Fruit fly (Drosophila melanogaster) whole organism, embryonic: ENCODE measurements around the gene Cpr67Fa1.

Experiments
- B-H2 ChIP-seq: fragments of 200-800 bp; sonication (Bioruptor generic); optimal IDR thresholded peaks from 2 replicates; lab custom pipeline; 2018; ENCODE audit warnings: missing biosample characterization, mild to moderate bottlenecking, missing genetic modification characterization
- Blimp-1 ChIP-seq: fragments of 200-800 bp; sonication (Bioruptor generic); optimal IDR thresholded peaks from 3 replicates; lab custom pipeline; 2018; ENCODE audit warnings: missing biosample characterization, missing genetic modification characterization, mild to moderate bottlenecking, moderate library complexity, missing genetic modification reagents
- CG13775 ChIP-seq: fragments of 200-800 bp; sonication (Bioruptor generic); optimal IDR thresholded peaks from 3 replicates; lab custom pipeline; 2017; ENCODE audit warnings: missing biosample characterization, mild to moderate bottlenecking, missing genetic modification characterization
- CG17359 ChIP-seq: fragments of 200-800 bp; sonication (Bioruptor generic); optimal IDR thresholded peaks from 3 replicates; lab custom pipeline; 2018; ENCODE audit warnings: missing biosample characterization, mild to moderate bottlenecking, missing genetic modification characterization, moderate library complexity
- CG18011 ChIP-seq: fragments of 200-800 bp; sonication (Bioruptor generic); optimal IDR thresholded peaks from 2 replicates; lab custom pipeline; 2017; ENCODE audit warnings: missing biosample characterization, missing genetic modification characterization, mild to moderate bottlenecking, moderate library complexity, missing genotype
- CG18619 ChIP-seq: fragments of 200-800 bp; sonication (Bioruptor generic); optimal IDR thresholded peaks from 3 replicates; lab custom pipeline; 2017; ENCODE audit warnings: missing biosample characterization, mild to moderate bottlenecking, missing genetic modification characterization
- CG2712 ChIP-seq: fragments of 200-800 bp; optimal IDR thresholded peaks from 3 replicates; lab custom pipeline; 2019; ENCODE audit warnings: missing biosample characterization, mild to moderate bottlenecking, missing genetic modification characterization, moderate library complexity
- CG34224 ChIP-seq: fragments of 200-800 bp; sonication (Bioruptor generic); IDR thresholded peaks from 3 replicates; pipeline ENCODE4 v1.3.6; 2022; ENCODE audit warnings: missing biosample characterization, missing genetic modification characterization; ENCODE audit not compliant: partially characterized antibody
- CG4360 ChIP-seq: fragments of 200-800 bp; sonication (Bioruptor generic); IDR thresholded peaks from 2 replicates; pipeline ENCODE4 v1.3.6; 2022; ENCODE audit warnings: missing biosample characterization, missing genetic modification characterization
- CG7745 ChIP-seq: fragments of 200-800 bp; sonication (Bioruptor generic); optimal IDR thresholded peaks from 2 replicates; lab custom pipeline; 2018; ENCODE audit warnings: missing biosample characterization, mild to moderate bottlenecking, missing genetic modification characterization, moderate library complexity
- CG7987 ChIP-seq: fragments of 200-800 bp; sonication (Bioruptor generic); optimal IDR thresholded peaks from 2 replicates; lab custom pipeline; 2018; ENCODE audit warnings: missing biosample characterization, mild to moderate bottlenecking, missing genetic modification characterization, moderate library complexity
- CG9609 ChIP-seq: fragments of 200-800 bp; sonication (Bioruptor generic); optimal IDR thresholded peaks from 3 replicates; lab custom pipeline; 2016; ENCODE audit warnings: missing biosample characterization, missing genetic modification characterization
- CHES-1-like ChIP-seq: fragments of 200-800 bp; sonication (Bioruptor generic); optimal IDR thresholded peaks from 2 replicates; lab custom pipeline; 2016; ENCODE audit warnings: missing biosample characterization, missing genetic modification characterization
- Drgx ChIP-seq: fragments of 200-800 bp; sonication (Bioruptor generic); IDR thresholded peaks from 2 replicates; pipeline ENCODE4 v1.3.6; 2022; ENCODE audit warnings: missing biosample characterization, missing genetic modification characterization
- ERR ChIP-seq: fragments of 200-800 bp; sonication (Bioruptor generic); optimal IDR thresholded peaks from 2 replicates; lab custom pipeline; 2016; ENCODE audit warnings: missing biosample characterization, missing genetic modification characterization
- Elba2 ChIP-seq: fragments of 200-800 bp; sonication (Bioruptor generic); optimal IDR thresholded peaks from 3 replicates; lab custom pipeline; 2016; ENCODE audit warnings: missing biosample characterization, missing genetic modification characterization
- Ets65A ChIP-seq: fragments of 200-800 bp; sonication (Bioruptor generic); peaks from one replicate; lab custom pipeline; 2016; ENCODE audit warnings: missing biosample characterization, missing genetic modification characterization
- Hey ChIP-seq: fragments of 200-800 bp; sonication (Bioruptor generic); optimal IDR thresholded peaks from 3 replicates; lab custom pipeline; 2018; ENCODE audit warnings: missing biosample characterization, mild to moderate bottlenecking, missing genetic modification characterization
- Jarid2 ChIP-seq: fragments of 200-800 bp; sonication (Bioruptor generic); optimal IDR thresholded peaks from 3 replicates; lab custom pipeline; 2017; ENCODE audit warnings: mild to moderate bottlenecking, missing biosample characterization, missing genetic modification reagents, missing genetic modification characterization
- Med ChIP-seq: fragments of 200-800 bp; sonication (Bioruptor generic); peaks from one replicate; lab custom pipeline; 2016; ENCODE audit warnings: missing biosample characterization, missing genetic modification characterization, mild to moderate bottlenecking, inconsistent platforms, moderate library complexity
- Xrp1 ChIP-seq: fragments of 200-800 bp; sonication (Bioruptor generic); IDR thresholded peaks from 2 replicates; pipeline ENCODE4 v1.3.6; 2022; ENCODE audit warnings: missing biosample characterization, missing genetic modification characterization
- YL-1 ChIP-seq: fragments of 200-800 bp; sonication (Bioruptor generic); optimal IDR thresholded peaks from 3 replicates; lab custom pipeline; 2017; ENCODE audit warnings: missing biosample characterization, mild to moderate bottlenecking, missing genetic modification characterization
- bsh ChIP-seq, 2 experiments: fragments of 200-800 bp; sonication (Bioruptor generic); optimal IDR thresholded peaks; 2 replicates each; lab custom pipeline; 2017 to 2018; ENCODE audit warnings: mild to moderate bottlenecking in 2 of 2, missing biosample characterization in 2 of 2, missing genetic modification characterization in 2 of 2, moderate library complexity in 1 of 2
- btn ChIP-seq: fragments of 200-800 bp; sonication (Bioruptor generic); optimal IDR thresholded peaks from 2 replicates; lab custom pipeline; 2016; ENCODE audit warnings: missing biosample characterization, missing genetic modification characterization
- cato ChIP-seq: fragments of 200-800 bp; sonication (Bioruptor generic); optimal IDR thresholded peaks from 2 replicates; lab custom pipeline; 2016; ENCODE audit warnings: missing biosample characterization, missing genetic modification characterization, borderline replicate concordance
- chif ChIP-seq, 2 experiments: fragments of 200-800 bp; sonication (Bioruptor generic); optimal IDR thresholded peaks; 3 replicates each; lab custom pipeline; 2016; ENCODE audit warnings: missing biosample characterization in 2 of 2, missing genetic modification characterization in 2 of 2
- ci ChIP-seq: fragments of 200-800 bp; sonication (Bioruptor generic); IDR thresholded peaks from 3 replicates; pipeline ENCODE4 v1.3.6; 2022; ENCODE audit warnings: missing biosample characterization, missing genetic modification characterization
- danr ChIP-seq: fragments of 200-800 bp; sonication (Bioruptor generic); IDR thresholded peaks from 2 replicates; pipeline ENCODE4 v1.3.6; 2022; ENCODE audit warnings: missing biosample characterization, missing genetic modification characterization
- her ChIP-seq: fragments of 200-800 bp; sonication (Bioruptor generic); optimal IDR thresholded peaks from 2 replicates; lab custom pipeline; 2016; ENCODE audit warnings: missing biosample characterization, missing genetic modification characterization
- klu ChIP-seq: fragments of 200-800 bp; sonication (Bioruptor generic); IDR thresholded peaks from 2 replicates; pipeline ENCODE4 v1.3.6; 2022; ENCODE audit warnings: missing biosample characterization, missing genetic modification characterization
- lmd ChIP-seq: fragments of 200-800 bp; sonication (Bioruptor generic); IDR thresholded peaks from 2 replicates; pipeline ENCODE4 v1.3.6; 2022; ENCODE audit warnings: missing biosample characterization, missing genetic modification characterization
- lola ChIP-seq, 3 experiments: fragments of >200 bp in 2 of 3; fragments of 200-800 bp in 1 of 3; sonication (Bioruptor generic) in 1 of 3; optimal IDR thresholded peaks; 2 replicates each; lab custom pipeline; 2017 to 2019; ENCODE audit warnings: missing biosample characterization in 3 of 3, missing genetic modification characterization in 3 of 3, mild to moderate bottlenecking in 1 of 3, moderate library complexity in 1 of 3
- lov ChIP-seq, 2 experiments: fragments of 200-800 bp in 1 of 2; fragments of >200 bp in 1 of 2; sonication (Bioruptor generic) in 1 of 2; IDR thresholded peaks in 1 of 2; optimal IDR thresholded peaks in 1 of 2; 2 replicates in 1 of 2; 3 replicates in 1 of 2; pipeline versions ENCODE4 v1.3.6 to Lab custom; 2017 to 2022; ENCODE audit warnings: missing biosample characterization in 1 of 2, missing genetic modification characterization in 1 of 2
- nmo ChIP-seq: fragments of 200-800 bp; sonication (Bioruptor generic); optimal IDR thresholded peaks from 2 replicates; lab custom pipeline; 2018; ENCODE audit warnings: missing biosample characterization, mild to moderate bottlenecking, missing genetic modification characterization, moderate library complexity
- odd ChIP-seq: fragments of 200-800 bp; sonication (Bioruptor generic); optimal IDR thresholded peaks from 2 replicates; lab custom pipeline; 2017; ENCODE audit warnings: missing biosample characterization, mild to moderate bottlenecking, missing genetic modification characterization
- otp ChIP-seq: fragments of 200-800 bp; sonication (Bioruptor generic); IDR thresholded peaks from 3 replicates; pipeline ENCODE4, ENCODE4 v1.3.6; 2022; ENCODE audit warnings: missing biosample characterization, missing genetic modification characterization
- pfk ChIP-seq: fragments of 200-800 bp; sonication (Bioruptor generic); optimal IDR thresholded peaks from 2 replicates; lab custom pipeline; 2018; ENCODE audit warnings: missing biosample characterization, mild to moderate bottlenecking, missing genetic modification characterization, moderate library complexity
- pum ChIP-seq: fragments of 200-800 bp; sonication (Bioruptor generic); optimal IDR thresholded peaks from 2 replicates; lab custom pipeline; 2016; ENCODE audit warnings: missing biosample characterization, missing genetic modification characterization
- sens ChIP-seq: fragments of 200-800 bp; sonication (Bioruptor generic); peaks from one replicate; lab custom pipeline; 2016; ENCODE audit warnings: missing biosample characterization, missing genetic modification characterization
- tin ChIP-seq: fragments of 200-800 bp; sonication (Bioruptor generic); optimal IDR thresholded peaks from 3 replicates; lab custom pipeline; 2016; ENCODE audit warnings: missing biosample characterization, missing genetic modification characterization
- tup ChIP-seq: fragments of 200-800 bp; sonication (Bioruptor generic); optimal IDR thresholded peaks from 2 replicates; lab custom pipeline; 2016; ENCODE audit warnings: missing biosample characterization, mild to moderate bottlenecking, missing genetic modification characterization, moderate library complexity
- vvl ChIP-seq: fragments of 200-800 bp; sonication (Bioruptor generic); IDR thresholded peaks from 2 replicates; pipeline ENCODE4 v1.3.6; 2022; ENCODE audit warnings: missing biosample characterization, missing genetic modification characterization

Gene Cpr67Fa1

DNA sequence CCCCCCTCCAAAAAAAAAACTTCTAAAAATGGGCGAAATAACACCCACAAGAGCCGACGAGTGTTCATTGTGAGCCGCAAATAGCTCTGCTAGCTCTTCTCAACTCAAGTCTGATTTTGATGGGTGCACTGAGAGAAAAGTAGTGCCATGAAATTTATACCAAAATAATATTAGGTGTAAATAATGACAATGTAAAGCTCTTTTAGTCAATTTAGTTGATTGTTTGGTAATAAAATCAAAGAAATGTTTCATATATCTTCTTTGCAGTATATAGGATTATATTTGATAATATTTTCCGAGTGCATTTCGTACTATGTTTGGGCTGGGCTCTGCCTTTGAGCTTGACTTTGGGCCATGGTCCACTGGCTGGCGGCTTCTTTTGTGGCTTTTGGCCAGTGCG, 15.0 kb downstream of the Cpr67Fa1 start (continued):
- TF ChIP-seq Jarid2 (GFP tag; lab: Kevin White, UChicago) = no peak
- TF ChIP-seq tup (GFP tag; lab: Kevin White, UChicago) = no peak
- no peak for TF ChIP-seq pum
- TF ChIP-seq CG18619 = no peak
- TF ChIP-seq CG2712 = peak; percentile 11
- TF ChIP-seq sens (GFP tag; lab: Kevin White, UChicago) = peak; percentile 45
- TF ChIP-seq nmo (GFP tag; lab: Kevin White, UChicago) = peak; percentile 9
- TF ChIP-seq Xrp1 (GFP tag; lab: Robert Waterston, UW) = peak; percentile 34; the same call in 1 of the 2 replicates
- TF ChIP-seq Blimp-1 = peak; percentile 15
- peak; percentile 11 for TF ChIP-seq CG17359 (tag; lab: Kevin White, UChicago)

DNA sequence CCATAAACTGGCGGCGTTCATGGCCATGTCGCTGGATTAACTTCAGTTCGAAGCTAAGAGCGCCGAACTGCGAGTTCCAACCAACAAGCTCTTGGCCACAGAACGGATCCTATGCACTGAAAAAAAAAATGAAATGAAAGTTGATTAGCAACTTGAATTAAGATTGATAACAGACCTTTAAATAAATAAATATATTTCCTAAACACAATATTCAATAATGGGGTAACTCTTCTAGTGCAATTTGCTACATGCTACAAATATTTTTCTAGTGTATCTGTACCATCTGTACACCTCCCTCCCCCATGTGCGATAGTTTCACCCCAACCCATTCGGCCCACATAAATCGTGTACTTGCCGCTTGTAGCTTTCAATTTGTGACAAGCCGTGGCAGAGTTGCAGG, 19.8 kb downstream of the Cpr67Fa1 start:
- TF ChIP-seq ERR (GFP tag; lab: Kevin White, UChicago) = no peak
- TF ChIP-seq sens (GFP tag; lab: Kevin White, UChicago) = peak; percentile 20

DNA sequence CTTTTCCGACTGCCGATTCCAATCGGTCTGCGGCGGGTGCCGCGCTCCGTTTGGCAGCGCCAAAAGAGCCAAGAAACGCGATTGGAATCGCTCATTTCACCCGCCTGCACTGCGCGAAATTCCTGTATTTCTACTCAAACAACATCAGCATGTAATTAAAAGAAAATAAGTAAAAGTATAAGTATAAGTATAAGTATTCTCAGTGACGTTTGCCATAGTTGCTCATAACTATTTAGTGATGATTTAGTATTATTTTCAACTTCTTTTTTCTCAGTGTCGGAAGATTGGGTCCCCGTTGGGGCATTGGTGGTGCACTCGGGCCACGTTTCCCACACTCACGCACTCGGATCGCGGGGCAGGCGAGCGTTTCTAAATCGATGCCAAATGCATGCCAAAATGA, 23.4 kb downstream of the Cpr67Fa1 start:
- TF ChIP-seq CG34224 (no peak), CG4360 (no peak), lov (optimal IDR thresholded peaks at IDR 0.05; lab: Kevin White, UChicago) (no peak), lov (GFP tag; IDR thresholded peaks at IDR 0.05; lab: Robert Waterston, UW) (no peak), lmd (peak; percentile 17; the same call in 1 of the 2 replicates), CG7745 (no peak), CG13775 (no peak), CG7987 (GFP tag; lab: Kevin White, UChicago) (no peak), Hey (tag; lab: Kevin White, UChicago) (no peak), klu (GFP tag; lab: Robert Waterston, UW) (no peak), bsh (GFP tag; optimal IDR thresholded peaks at IDR 0.05; lab: Kevin White, UChicago) (peak in 1 of 2 experiments; percentile 14), Ets65A (GFP tag; lab: Kevin White, UChicago) (peak; percentile 32), pfk (no peak), CG9609 (no peak), YL-1 (GFP tag; lab: Kevin White, UChicago) (no peak), Elba2 (GFP tag; lab: Kevin White, UChicago) (no peak), lola (GFP tag; optimal IDR thresholded peaks at IDR 0.05; lab: Kevin White, UChicago) (no peak), CHES-1-like (GFP tag; lab: Kevin White, UChicago) (no peak), tin (GFP tag; lab: Kevin White, UChicago) (no peak), vvl (GFP tag; lab: Robert Waterston, UW) (no peak), B-H2 (GFP tag; lab: Kevin White, UChicago) (no peak), Drgx (GFP tag; lab: Robert Waterston, UW) (peak; percentile 88), otp (GFP tag; lab: Robert Waterston, UW) (no peak), CG18011 (GFP tag; lab: Kevin White, UChicago) (no peak), ci (GFP tag; lab: Robert Waterston, UW) (0 out of 3 replicates have a peak, but pooled peaks have one; percentile 19), cato (no peak), btn (GFP tag; lab: Kevin White, UChicago) (no peak), odd (GFP tag; lab: Kevin White, UChicago) (no peak), chif (GFP tag; optimal IDR thresholded peaks at IDR 0.05; lab: Kevin White, UChicago) (no peak), Med (GFP tag; lab: Kevin White, UChicago) (peak; percentile 3), danr (GFP tag; lab: Robert Waterston, UW) (no peak), her (GFP tag; lab: Kevin White, UChicago) (no peak), sens (GFP tag; lab: Kevin White, UChicago) (peak; percentile 3)
